Worm (Caenorhabditis elegans) whole organism, late embryonic: ENCODE results near the gene F13H8.8.

Source experiments
- ama-1 ChIP-seq: fragments of 150-350 bp; optimal IDR thresholded peaks from 2 replicates; lab custom pipeline; 2014
- lim-6 ChIP-seq: sonication (generic microtip); optimal IDR thresholded peaks from 2 replicates; lab custom pipeline; 2016; ENCODE audit warnings: missing genetic modification characterization, missing compliant biosample characterization
- odd-2 ChIP-seq: sonication (generic microtip); optimal IDR thresholded peaks from 2 replicates; lab custom pipeline; 2017; ENCODE audit warnings: antibody characterized with exemption, mild to moderate bottlenecking, missing genetic modification characterization, missing compliant biosample characterization
- pag-3 ChIP-seq: sonication (generic microtip); optimal IDR thresholded peaks from 2 replicates; lab custom pipeline; 2016; ENCODE audit warnings: missing compliant biosample characterization, missing genetic modification characterization, borderline replicate concordance
- pha-4 ChIP-seq: fragments of 150-350 bp; optimal IDR thresholded peaks from 2 replicates; lab custom pipeline; 2018; ENCODE audit warnings: missing biosample characterization, missing genetic modification reagents, missing genetic modification characterization
- pqm-1 ChIP-seq: sonication (generic microtip); optimal IDR thresholded peaks from 2 replicates; lab custom pipeline; 2016; ENCODE audit warnings: missing genetic modification characterization, missing compliant biosample characterization
- tbx-2 ChIP-seq: sonication (generic microtip); optimal IDR thresholded peaks from 2 replicates; lab custom pipeline; 2016; ENCODE audit warnings: missing genetic modification characterization, missing compliant biosample characterization
- ztf-16 ChIP-seq: sonication (generic microtip); optimal IDR thresholded peaks from 2 replicates; lab custom pipeline; 2017; ENCODE audit warnings: missing genetic modification characterization, missing compliant biosample characterization

DNA sequence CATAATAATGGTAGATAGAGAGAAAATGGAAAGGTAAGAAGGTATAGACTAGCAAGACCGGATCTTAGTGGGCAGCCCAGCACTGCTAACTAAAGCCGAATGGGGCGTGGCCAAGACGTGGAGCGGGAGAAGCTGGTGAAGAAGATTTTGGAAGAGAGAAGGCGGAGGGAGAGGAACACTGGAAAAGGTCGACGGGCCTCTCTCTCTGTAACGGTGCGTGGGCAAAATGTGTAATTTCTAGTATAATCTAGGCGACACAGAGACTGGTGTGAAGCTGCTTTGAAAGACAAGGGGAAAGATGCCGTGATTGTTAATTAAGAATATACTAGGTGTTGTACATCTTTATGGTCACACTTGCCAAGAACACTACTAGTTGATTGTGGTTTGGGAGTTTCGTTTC is 11.9 kb downstream of the F13H8.8 start, which contains the start of gene F13H8.5:
- TF ChIP-seq pag-3 (no peak), ama-1 (lab: Kevin White, UChicago) (no peak), lim-6 (no peak), odd-2 (tag; lab: Kevin White, UChicago) (no peak), ztf-16 (tag; lab: Kevin White, UChicago) (no peak), pqm-1 (tag; lab: Kevin White, UChicago) (no peak), pha-4 (tag; lab: Kevin White, UChicago) (no peak), tbx-2 (no peak)
